Fruit fly (Drosophila melanogaster): ENCODE results near the gene CG11590.

The CG11590 gene

DNA sequence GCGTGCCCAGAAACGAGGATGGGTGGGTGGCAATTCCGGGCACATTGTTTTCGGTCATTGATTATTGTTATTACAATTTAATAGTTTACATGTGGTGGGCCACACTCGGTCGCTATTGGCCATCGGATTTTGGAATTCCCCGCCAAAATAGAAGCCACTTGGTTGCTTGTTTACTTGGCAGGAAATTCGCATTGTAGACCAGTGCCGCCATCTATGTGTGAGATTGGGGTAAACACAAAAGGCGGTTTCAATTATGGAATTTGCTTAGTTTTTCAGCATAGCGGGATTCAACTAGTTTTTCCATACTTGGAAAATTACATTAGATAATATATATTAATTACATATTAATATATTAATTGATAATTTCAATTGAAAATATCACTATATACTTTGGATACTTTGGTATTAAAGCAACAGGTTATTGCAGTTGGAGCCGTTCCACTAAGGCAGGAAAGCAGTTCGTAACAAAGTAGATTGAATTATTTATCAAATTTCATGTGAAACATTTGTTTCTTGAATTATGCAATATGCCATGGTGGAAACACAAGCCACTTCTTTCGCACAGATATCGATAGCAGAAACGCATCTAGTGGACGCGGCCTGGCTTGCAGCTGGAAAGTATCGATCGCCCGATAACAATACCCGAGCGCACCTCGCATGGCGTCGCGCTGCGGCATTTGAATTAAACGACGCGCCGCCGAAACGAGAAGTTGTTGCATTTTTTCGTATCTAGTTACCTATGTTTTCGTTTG lies 47.2 kb downstream of the CG11590 start, which contains the start of gene mud (continued):
- TF ChIP-seq CG30431 (GFP tag; optimal IDR thresholded peaks at IDR 0.05) = peak; percentile 28
- TF ChIP-seq en (GFP tag; optimal IDR thresholded peaks at IDR 0.05) = no peak
- TF ChIP-seq mld (GFP tag; IDR thresholded peaks at IDR 0.05; ENCODE audit: partially characterized antibody) = peak; percentile 38; the same call in 1 of the 3 replicates
- TF ChIP-seq CG31388 (GFP tag; optimal IDR thresholded peaks at IDR 0.05) = no peak
- no peak for TF ChIP-seq CG6813 (GFP tag; optimal IDR thresholded peaks at IDR 0.05)
- TF ChIP-seq Fer3 (tag; optimal IDR thresholded peaks at IDR 0.05) = peak; percentile 10
- TF ChIP-seq so (GFP tag; IDR thresholded peaks at IDR 0.05) = no peak
- peak; percentile 71 for TF ChIP-seq CG14710 (tag; optimal IDR thresholded peaks at IDR 0.05)
- no peak for TF ChIP-seq CG1832 (GFP tag; optimal IDR thresholded peaks at IDR 0.05)
- peak; percentile 70 for TF ChIP-seq CG13287 (GFP tag; IDR thresholded peaks at IDR 0.05; ENCODE audit: partially characterized antibody)
- TF ChIP-seq CG9609 (GFP tag; optimal IDR thresholded peaks at IDR 0.05) = no peak
- TF ChIP-seq Optix (GFP tag; IDR thresholded peaks at IDR 0.05) = no peak; the same call in 2 of the 3 replicates
- TF ChIP-seq z (GFP tag; IDR thresholded peaks at IDR 0.05) = no peak
- TF ChIP-seq CG9932 (GFP tag; IDR thresholded peaks at IDR 0.05) = peak; percentile 43; the same call in 1 of the 2 replicates
- no peak for TF ChIP-seq tll (GFP tag; optimal IDR thresholded peaks at IDR 0.05)
- TF ChIP-seq CG32767 (GFP tag; IDR thresholded peaks at IDR 0.05) = no peak
- no peak for TF ChIP-seq YL-1 (GFP tag; optimal IDR thresholded peaks at IDR 0.05)
- TF ChIP-seq CG6791 (GFP tag; IDR thresholded peaks at IDR 0.05; ENCODE audit: partially characterized antibody) = peak; percentile 78
- no peak for TF ChIP-seq CG10431 (GFP tag; optimal IDR thresholded peaks at IDR 0.05)
- TF ChIP-seq chinmo (GFP tag; IDR thresholded peaks at IDR 0.05; ENCODE audit: partially characterized antibody) = no peak
- no peak for TF ChIP-seq twi (tag; optimal IDR thresholded peaks at IDR 0.05)
- TF ChIP-seq HmgD (GFP tag; optimal IDR thresholded peaks at IDR 0.05) = no peak
- no peak for TF ChIP-seq psq (GFP tag; optimal IDR thresholded peaks at IDR 0.05)
- no peak for TF ChIP-seq bigmax (GFP tag; optimal IDR thresholded peaks at IDR 0.05)
- no peak for TF ChIP-seq onecut (GFP tag; IDR thresholded peaks at IDR 0.05)
- no peak for TF ChIP-seq CG7271 (tag; optimal IDR thresholded peaks at IDR 0.05)
- TF ChIP-seq CG14667 (GFP tag; IDR thresholded peaks at IDR 0.05) = no peak
- peak; percentile 77 for TF ChIP-seq hb (GFP tag; IDR thresholded peaks at IDR 0.05; ENCODE audit: partially characterized antibody)
- no peak for TF ChIP-seq CG2889 (GFP tag; IDR thresholded peaks at IDR 0.05)
- peak; percentile 71 for TF ChIP-seq Scr (GFP tag; IDR thresholded peaks at IDR 0.05; ENCODE audit: partially characterized antibody)
- TF ChIP-seq ap (GFP tag; IDR thresholded peaks at IDR 0.05) = 0 out of 2 replicates have a peak, but pooled peaks have one; percentile 7
- no peak for TF ChIP-seq Doc2 (GFP tag; IDR thresholded peaks at IDR 0.05)
- peak; percentile 90 for TF ChIP-seq CG30020 (tag; optimal IDR thresholded peaks at IDR 0.05)
- no peak for TF ChIP-seq CG1647 (GFP tag; optimal IDR thresholded peaks at IDR 0.05)
- TF ChIP-seq Hsf (GFP tag; optimal IDR thresholded peaks at IDR 0.05) = no peak
- no peak for TF ChIP-seq gem (tag; optimal IDR thresholded peaks at IDR 0.05)
- no peak for TF ChIP-seq CG7928 (GFP tag; optimal IDR thresholded peaks at IDR 0.05)
- peak; percentile 46; the same call in 1 of the 2 replicates for TF ChIP-seq CG1024 (GFP tag; IDR thresholded peaks at IDR 0.05)
- TF ChIP-seq Taf1 (GFP tag; IDR thresholded peaks at IDR 0.05) = no peak
- TF ChIP-seq cas (GFP tag; IDR thresholded peaks at IDR 0.05) = no peak
- TF ChIP-seq dan (GFP tag; IDR thresholded peaks at IDR 0.05) = no peak
- no peak for TF ChIP-seq vvl (GFP tag; IDR thresholded peaks at IDR 0.05)
- TF ChIP-seq BEAF-32 (GFP tag; optimal IDR thresholded peaks at IDR 0.05) = peak; percentile 76
- TF ChIP-seq btn (GFP tag; optimal IDR thresholded peaks at IDR 0.05) = no peak
- peak; percentile 56 for TF ChIP-seq Myb (GFP tag; optimal IDR thresholded peaks at IDR 0.05)
- TF ChIP-seq D (optimal IDR thresholded peaks at IDR 0.05) = no peak
- peak; percentile 5 for TF ChIP-seq D (GFP tag; optimal IDR thresholded peaks at IDR 0.05)
- no peak for TF ChIP-seq NC2α (GFP tag; optimal IDR thresholded peaks at IDR 0.05)
- no peak for TF ChIP-seq croc (GFP tag; conservative IDR thresholded peaks at IDR 0.05)
- no peak for TF ChIP-seq Gsc (GFP tag; IDR thresholded peaks at IDR 0.05)

Data from whole organism, embryonic.